Fruit fly (Drosophila melanogaster) whole organism, wandering third instar larva: Measurements from ENCODE around the gene CG33309.

Experiments used
- Abd-B ChIP-seq: fragments of >200 bp; optimal IDR thresholded peaks from 2 replicates; lab custom pipeline; 2017; ENCODE audit warnings: missing biosample characterization, missing genetic modification characterization
- CG32264 ChIP-seq: fragments of 200-800 bp; sonication (Bioruptor generic); optimal IDR thresholded peaks from 2 replicates; lab custom pipeline; 2016; ENCODE audit warnings: missing biosample characterization, missing genetic modification characterization
- CG9705 ChIP-seq: fragments of 200-800 bp; sonication (Bioruptor generic); optimal IDR thresholded peaks from 2 replicates; lab custom pipeline; 2018; ENCODE audit warnings: missing biosample characterization, mild to moderate bottlenecking, missing genetic modification characterization
- CrebA ChIP-seq: fragments of 200-800 bp; sonication (Bioruptor generic); optimal IDR thresholded peaks from 2 replicates; lab custom pipeline; 2016; ENCODE audit warnings: missing biosample characterization, mild to moderate bottlenecking, missing genetic modification characterization, borderline replicate concordance
- Dfd ChIP-seq: fragments of >200 bp; optimal IDR thresholded peaks from 2 replicates; lab custom pipeline; 2017; ENCODE audit warnings: missing biosample characterization, missing genetic modification characterization
- Dif ChIP-seq: fragments of 200-275, 200-300 bp; sonication (Bioruptor generic); optimal IDR thresholded peaks from 2 replicates; lab custom pipeline; 2018; ENCODE audit warnings: missing biosample characterization, missing genetic modification characterization; ENCODE audit not compliant: partially characterized antibody
- GATAd ChIP-seq: sonication (Bioruptor generic); optimal IDR thresholded peaks from 2 replicates; lab custom pipeline; 2016; ENCODE audit warnings: missing biosample characterization, missing genetic modification characterization
- HLH106 ChIP-seq: fragments of 200-800 bp; optimal IDR thresholded peaks from 3 replicates; lab custom pipeline; 2019; ENCODE audit warnings: missing biosample characterization, mild to moderate bottlenecking, missing genetic modification characterization, moderate library complexity
- Hnf4 ChIP-seq: fragments of 200-800 bp; sonication (Bioruptor generic); optimal IDR thresholded peaks from 2 replicates; lab custom pipeline; 2016; ENCODE audit warnings: missing biosample characterization, mild to moderate bottlenecking, missing genetic modification characterization
- Hr78 ChIP-seq: fragments of >200 bp; optimal IDR thresholded peaks from 2 replicates; lab custom pipeline; 2017; ENCODE audit warnings: missing biosample characterization, missing genetic modification characterization
- Jra ChIP-seq: sonication (Bioruptor generic); optimal IDR thresholded peaks from 2 replicates; lab custom pipeline; 2016; ENCODE audit warnings: missing biosample characterization, missing genetic modification characterization
- Mio ChIP-seq: sonication (Bioruptor generic); optimal IDR thresholded peaks from 2 replicates; lab custom pipeline; 2016; ENCODE audit warnings: missing biosample characterization, missing genetic modification characterization
- Myc ChIP-seq: fragments of >200 bp; optimal IDR thresholded peaks from 2 replicates; lab custom pipeline; 2017
- N ChIP-seq: fragments of >200 bp; optimal IDR thresholded peaks from 2 replicates; lab custom pipeline; 2018; ENCODE audit warnings: missing biosample characterization, missing external identifiers, missing genetic modification characterization
- OdsH ChIP-seq: fragments of 200-800 bp; sonication (Bioruptor generic); optimal IDR thresholded peaks from 2 replicates; lab custom pipeline; 2016; ENCODE audit warnings: missing biosample characterization, mild to moderate bottlenecking, missing genetic modification characterization
- Rel ChIP-seq, 2 experiments: fragments of 200-800 bp; sonication (Bioruptor generic) in 1 of 2; optimal IDR thresholded peaks; 2 replicates in 1 of 2; 3 replicates in 1 of 2; lab custom pipeline; 2016 to 2019; ENCODE audit warnings: mild to moderate bottlenecking in 2 of 2, missing biosample characterization in 2 of 2, missing genetic modification characterization in 2 of 2, moderate library complexity in 1 of 2
- Sp1 ChIP-seq: fragments of 200-800 bp; sonication (Bioruptor generic); optimal IDR thresholded peaks from 3 replicates; lab custom pipeline; 2019; ENCODE audit warnings: missing biosample characterization, mild to moderate bottlenecking, missing genetic modification characterization, moderate library complexity
- br ChIP-seq: fragments of 200-800 bp; sonication (Bioruptor generic); optimal IDR thresholded peaks from 2 replicates; lab custom pipeline; 2016; ENCODE audit warnings: missing biosample characterization, missing genetic modification characterization
- brk ChIP-seq: fragments of 200-800 bp; sonication (Bioruptor generic); optimal IDR thresholded peaks from 2 replicates; lab custom pipeline; 2016; ENCODE audit warnings: missing biosample characterization, mild to moderate bottlenecking, missing genetic modification characterization
- dl ChIP-seq, 2 experiments: fragments of 175-275, 200-275 bp in 1 of 2; fragments of 200-275 bp in 1 of 2; sonication (Bioruptor generic); optimal IDR thresholded peaks; lab custom pipeline; 2018; ENCODE audit warnings: mild to moderate bottlenecking in 2 of 2, missing biosample characterization in 2 of 2, missing genetic modification characterization in 2 of 2, moderate library complexity in 2 of 2; ENCODE audit not compliant: partially characterized antibody in 2 of 2, insufficient read depth in 1 of 2
- dmrt93B ChIP-seq: fragments of 200-800 bp; sonication (Bioruptor generic); optimal IDR thresholded peaks from 2 replicates; lab custom pipeline; 2018; ENCODE audit warnings: missing biosample characterization, mild to moderate bottlenecking, missing genetic modification characterization
- dsf ChIP-seq: sonication (Bioruptor generic); optimal IDR thresholded peaks from 2 replicates; lab custom pipeline; 2016; ENCODE audit warnings: missing biosample characterization, missing genetic modification characterization, borderline replicate concordance
- foxo ChIP-seq, 2 experiments: fragments of 200-800 bp; sonication (Bioruptor generic); optimal IDR thresholded peaks; 2 replicates in 1 of 2; 3 replicates in 1 of 2; lab custom pipeline; 2016 to 2017; ENCODE audit warnings: missing biosample characterization in 2 of 2, missing genetic modification characterization in 2 of 2
- fru ChIP-seq: fragments of 200-800 bp; sonication (Bioruptor generic); optimal IDR thresholded peaks from 3 replicates; lab custom pipeline; 2016; ENCODE audit warnings: missing biosample characterization, mild to moderate bottlenecking, missing genetic modification characterization
- h ChIP-seq: fragments of 200-800 bp; sonication (Bioruptor generic); optimal IDR thresholded peaks from 3 replicates; lab custom pipeline; 2016; ENCODE audit warnings: missing biosample characterization, mild to moderate bottlenecking, missing genetic modification characterization
- jim ChIP-seq: fragments of 175-275, 200-325 bp; sonication (Bioruptor generic); optimal IDR thresholded peaks from 2 replicates; lab custom pipeline; 2016; ENCODE audit warnings: missing biosample characterization, mild to moderate bottlenecking, missing genetic modification characterization
- lola ChIP-seq: fragments of >200 bp; optimal IDR thresholded peaks from 2 replicates; lab custom pipeline; 2017; ENCODE audit warnings: missing biosample characterization, missing genetic modification characterization
- pan ChIP-seq: fragments of >200 bp; optimal IDR thresholded peaks from 2 replicates; lab custom pipeline; 2017
- rgr ChIP-seq: fragments of 200-800 bp; sonication (Bioruptor generic); optimal IDR thresholded peaks from 3 replicates; lab custom pipeline; 2016; ENCODE audit warnings: missing biosample characterization, mild to moderate bottlenecking, missing genetic modification characterization
- sage ChIP-seq: fragments of 200-800 bp; sonication (Bioruptor generic); optimal IDR thresholded peaks from 2 replicates; lab custom pipeline; 2016; ENCODE audit warnings: missing biosample characterization, mild to moderate bottlenecking, missing genetic modification characterization
- sv ChIP-seq: fragments of 200-800 bp; sonication (Bioruptor generic); optimal IDR thresholded peaks from 3 replicates; lab custom pipeline; 2016; ENCODE audit warnings: missing biosample characterization, missing genetic modification characterization
- tai ChIP-seq: sonication (Bioruptor generic); optimal IDR thresholded peaks from 2 replicates; lab custom pipeline; 2016; ENCODE audit warnings: missing biosample characterization, missing genetic modification characterization
- usp ChIP-seq: fragments of >200 bp; optimal IDR thresholded peaks from 2 replicates; lab custom pipeline; 2017; ENCODE audit warnings: missing biosample characterization, missing genetic modification characterization
- woc ChIP-seq: sonication (Bioruptor generic); optimal IDR thresholded peaks from 2 replicates; lab custom pipeline; 2016; ENCODE audit warnings: missing biosample characterization, mild to moderate bottlenecking, missing genetic modification characterization

CG33309 gene

DNA sequence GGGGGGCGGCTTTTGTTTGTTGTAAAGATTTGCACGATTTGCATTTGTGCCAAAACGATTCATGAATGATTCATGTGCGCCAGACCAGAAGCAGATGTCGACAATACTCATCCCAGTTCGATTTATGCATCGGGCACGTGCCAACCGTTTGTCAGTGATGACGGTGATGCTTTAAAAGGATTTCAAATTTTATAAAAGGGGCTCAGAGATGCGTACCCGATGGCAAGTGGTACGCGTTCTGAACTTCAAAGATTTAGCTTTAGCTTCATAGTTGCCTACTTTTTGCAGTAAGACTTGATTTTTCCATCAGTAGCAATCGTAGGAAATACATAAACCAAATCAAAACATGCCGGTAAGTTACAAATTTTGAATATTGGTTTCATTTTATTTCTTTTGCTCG is at the start of gene CG33309:
TSS of gene CG33309 (plus strand) at position 301 of the 400 bp plus-strand sequence.
- TF ChIP-seq pan (no peak), usp (GFP tag; lab: Kevin White, UChicago) (no peak), Myc (lab: Kevin White, UChicago) (no peak), dl (GFP tag; optimal IDR thresholded peaks at IDR 0.05; lab: Kevin White, UChicago; ENCODE audit: insufficient read depth in 1 of 2, partially characterized antibody in 2 of 2) (no peak), sv (GFP tag; lab: Kevin White, UChicago) (no peak), lola (GFP tag; lab: Kevin White, UChicago) (no peak), HLH106 (tag; lab: Kevin White, UChicago) (no peak), woc (GFP tag; lab: Kevin White, UChicago) (no peak), jim (GFP tag; lab: Kevin White, UChicago) (no peak), CrebA (no peak), Rel (GFP tag; optimal IDR thresholded peaks at IDR 0.05; lab: Kevin White, UChicago) (no peak), Rel (tag; optimal IDR thresholded peaks at IDR 0.05; lab: Kevin White, UChicago) (no peak), h (GFP tag; lab: Kevin White, UChicago) (no peak), fru (no peak)

dm6 chr2L:14762465-14762864 is 48.1 kb upstream of the CG33309 start, which contains the start of gene CSN1a:
Gene CSN1a, plus strand, starts transcription at chr2L:14762765.
- TF ChIP-seq Mio (GFP tag; lab: Kevin White, UChicago) (no peak), Abd-B (GFP tag; lab: Kevin White, UChicago) (no peak), HLH106 (tag; lab: Kevin White, UChicago) (no peak), tai (no peak), lola (GFP tag; lab: Kevin White, UChicago) (no peak), usp (GFP tag; lab: Kevin White, UChicago) (no peak), foxo (GFP tag; optimal IDR thresholded peaks at IDR 0.05; lab: Kevin White, UChicago) (no peak), CG32264 (GFP tag; lab: Kevin White, UChicago) (no peak), jim (GFP tag; lab: Kevin White, UChicago) (no peak), Hnf4 (GFP tag; lab: Kevin White, UChicago) (no peak), CG9705 (no peak), dsf (GFP tag; lab: Kevin White, UChicago) (no peak), CrebA (no peak), N (GFP tag; lab: Kevin White, UChicago) (no peak), Dif (GFP tag; lab: Kevin White, UChicago) (no peak)

- TF ChIP-seq Dfd (no peak), foxo (GFP tag; optimal IDR thresholded peaks at IDR 0.05; lab: Kevin White, UChicago) (no peak), lola (GFP tag; lab: Kevin White, UChicago) (no peak), dmrt93B (GFP tag; lab: Kevin White, UChicago) (no peak)
Observed at dm6 chr2L:14765608-14766007, 45.0 kb upstream of the CG33309 start, which contains the start of gene CG4701. Gene CG4701, plus strand, starts transcription at chr2L:14765908.

dm6 chr2L:14774713-14775112 is 35.8 kb upstream of the CG33309 start, which contains the start of gene CG4650:
Gene CG4650, minus strand, starts transcription at chr2L:14774981.
- no peak for TF ChIP-seq CrebA
- no peak for TF ChIP-seq usp (GFP tag; lab: Kevin White, UChicago)
- no peak for TF ChIP-seq OdsH (GFP tag; lab: Kevin White, UChicago)
- TF ChIP-seq dsf (GFP tag; lab: Kevin White, UChicago), result no peak
- TF ChIP-seq Jra (GFP tag; lab: Kevin White, UChicago), result no peak
- no peak for TF ChIP-seq jim (GFP tag; lab: Kevin White, UChicago)
- TF ChIP-seq Myc (lab: Kevin White, UChicago), result no peak
- no peak for TF ChIP-seq Dfd
- no peak for TF ChIP-seq Rel (GFP tag; optimal IDR thresholded peaks at IDR 0.05; lab: Kevin White, UChicago)
- no peak for TF ChIP-seq Rel (tag; optimal IDR thresholded peaks at IDR 0.05; lab: Kevin White, UChicago)
- no peak for TF ChIP-seq GATAd
- no peak for TF ChIP-seq Abd-B (GFP tag; lab: Kevin White, UChicago)
- no peak for TF ChIP-seq Dif (GFP tag; lab: Kevin White, UChicago)
- TF ChIP-seq CG9705, result no peak
- no peak for TF ChIP-seq lola (GFP tag; lab: Kevin White, UChicago)
- no peak for TF ChIP-seq Sp1 (GFP tag; lab: Kevin White, UChicago)
- no peak for TF ChIP-seq fru
- no peak for TF ChIP-seq foxo (GFP tag; optimal IDR thresholded peaks at IDR 0.05; lab: Kevin White, UChicago)
- no peak for TF ChIP-seq br (GFP tag; lab: Kevin White, UChicago)
- TF ChIP-seq Hnf4 (GFP tag; lab: Kevin White, UChicago), result no peak
- TF ChIP-seq h (GFP tag; lab: Kevin White, UChicago), result no peak

DNA sequence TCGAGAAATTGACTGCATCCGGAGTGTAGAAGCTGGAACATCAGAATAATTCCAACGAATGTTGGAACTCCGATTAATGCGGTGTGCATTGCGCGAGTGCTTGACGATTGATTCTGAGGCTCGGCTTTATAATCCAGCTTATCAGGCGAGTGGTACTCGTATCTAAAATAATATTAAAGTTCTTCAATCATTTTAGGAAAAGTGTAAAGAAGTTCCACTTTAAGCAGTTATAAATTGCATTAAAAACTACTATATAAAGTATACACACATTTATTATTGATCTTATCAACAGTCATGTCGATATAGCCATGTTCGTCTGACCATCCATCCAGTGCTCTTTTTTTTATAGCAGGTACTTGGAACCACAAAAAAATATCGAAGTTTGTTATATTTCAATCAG is 26.1 kb upstream of the CG33309 start, which contains the start of gene CG18636:
TSS of gene CG18636 (minus strand) at position 101 of the 400 bp plus-strand sequence.
- TF ChIP-seq sage (GFP tag; lab: Kevin White, UChicago) (no peak), woc (GFP tag; lab: Kevin White, UChicago) (no peak), Hr78 (GFP tag; lab: Kevin White, UChicago) (no peak), brk (no peak), jim (GFP tag; lab: Kevin White, UChicago) (no peak), pan (no peak), rgr (no peak), Abd-B (GFP tag; lab: Kevin White, UChicago) (no peak), Dfd (no peak), Sp1 (GFP tag; lab: Kevin White, UChicago) (no peak)
- TF ChIP-seq, all 38 proteins: peak for 0
